Worm (Caenorhabditis elegans): ENCODE results near the gene spig-7.

Gene spig-7

DNA sequence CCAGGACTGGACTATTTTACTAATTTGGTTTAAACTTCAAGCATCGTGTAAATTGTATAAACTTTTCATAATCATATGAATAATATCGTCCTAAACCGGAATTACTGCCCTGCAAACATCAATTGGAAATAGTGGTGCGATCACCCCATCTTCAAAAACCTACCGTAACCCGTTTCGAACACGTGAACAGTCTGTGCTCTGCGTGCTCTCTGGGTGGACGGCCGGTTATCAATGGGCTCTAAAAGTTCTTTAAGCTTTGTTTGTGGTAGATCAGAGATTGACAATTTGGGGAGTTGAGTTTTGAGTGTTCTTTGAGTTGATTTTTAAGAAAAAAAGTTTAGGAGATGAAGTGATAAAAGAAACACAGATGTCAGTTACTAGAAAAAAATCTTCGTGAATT is 38.0 kb upstream of the spig-7 start:
- TF ChIP-seq nhr-77 (tag; optimal IDR thresholded peaks at IDR 0.05) (peak; percentile 89), gei-8 (GFP tag; optimal IDR thresholded peaks at IDR 0.05) (no peak), tra-1 (GFP tag; IDR thresholded peaks at IDR 0.05) (peak; percentile 34; the same call in 1 of the 2 replicates), nhr-102 (tag; optimal IDR thresholded peaks at IDR 0.05) (peak; percentile 65), zag-1 (tag; optimal IDR thresholded peaks at IDR 0.05) (no peak), mes-2 (tag; optimal IDR thresholded peaks at IDR 0.05; ENCODE audit: poor library complexity, severe bottlenecking) (no peak), egl-43 (GFP tag; IDR thresholded peaks at IDR 0.05) (no peak), daf-16 (GFP tag; optimal IDR thresholded peaks at IDR 0.05) (no peak), daf-16 (tag; optimal IDR thresholded peaks at IDR 0.05) (peak; percentile 82), pqm-1 (tag; optimal IDR thresholded peaks at IDR 0.05) (no peak), ces-1 (GFP tag; optimal IDR thresholded peaks at IDR 0.05) (no peak), dve-1 (tag; optimal IDR thresholded peaks at IDR 0.05; ENCODE audit: insufficient read depth) (peak; percentile 95), set-16 (GFP tag; IDR thresholded peaks at IDR 0.05) (no peak), hif-1 (tag; optimal IDR thresholded peaks at IDR 0.05) (peak in 1 of 2 experiments; percentile 15), zfp-3 (GFP tag; conservative IDR thresholded peaks at IDR 0.05) (no peak), spr-3 (GFP tag; optimal IDR thresholded peaks at IDR 0.05) (no peak), mdt-29 (GFP tag; IDR thresholded peaks at IDR 0.05) (peak; percentile 91), mxl-2 (GFP tag; conservative IDR thresholded peaks at IDR 0.05) (peak; percentile 92), nhr-76 (tag; optimal IDR thresholded peaks at IDR 0.05) (no peak), lin-39 (tag; optimal IDR thresholded peaks at IDR 0.05) (no peak), pha-4 (GFP tag; IDR thresholded peaks at IDR 0.05) (peak; percentile 34; the same call in 1 of the 2 replicates), pha-4 (tag; optimal IDR thresholded peaks at IDR 0.05) (no peak), vab-7 (GFP tag; IDR thresholded peaks at IDR 0.05) (no peak), hlh-30 (tag; optimal IDR thresholded peaks at IDR 0.05; ENCODE audit: insufficient read depth) (peak; percentile 35), lsy-2 (tag; optimal IDR thresholded peaks at IDR 0.05) (peak in 1 of 2 experiments; percentile 22), hlh-11 (tag; optimal IDR thresholded peaks at IDR 0.05) (peak; percentile 77), mep-1 (tag; optimal IDR thresholded peaks at IDR 0.05) (no peak), mdl-1 (tag; optimal IDR thresholded peaks at IDR 0.05) (peak in 1 of 2 experiments; percentile 3), unc-39 (tag; optimal IDR thresholded peaks at IDR 0.05) (no peak), dmd-6 (GFP tag; IDR thresholded peaks at IDR 0.05) (peak; percentile 96), nhr-10 (tag; optimal IDR thresholded peaks at IDR 0.05) (peak; percentile 64), dmd-8 (GFP tag; IDR thresholded peaks at IDR 0.05) (no peak), nhr-48 (tag; optimal IDR thresholded peaks at IDR 0.05) (peak; percentile 72), nhr-28 (tag; optimal IDR thresholded peaks at IDR 0.05) (peak; percentile 72)

- TF ChIP-seq jun-1 (tag; optimal IDR thresholded peaks at IDR 0.05) (no peak), T20F7.1 (GFP tag; optimal IDR thresholded peaks at IDR 0.05) (no peak), nhr-11 (tag; optimal IDR thresholded peaks at IDR 0.05) (no peak), mxl-3 (GFP tag; optimal IDR thresholded peaks at IDR 0.05) (no peak), spr-3 (GFP tag; optimal IDR thresholded peaks at IDR 0.05) (no peak), pqm-1 (tag; optimal IDR thresholded peaks at IDR 0.05) (peak; percentile 43), F37D6.2 (tag; optimal IDR thresholded peaks at IDR 0.05) (no peak), zfp-2 (tag; optimal IDR thresholded peaks at IDR 0.05) (no peak), aha-1 (tag) (peak; percentile 66), mxl-2 (GFP tag; conservative IDR thresholded peaks at IDR 0.05) (peak; percentile 78), snpc-1.2 (GFP tag; IDR thresholded peaks at IDR 0.05) (no peak), fkh-10 (GFP tag; optimal IDR thresholded peaks at IDR 0.05) (no peak), nhr-28 (tag; optimal IDR thresholded peaks at IDR 0.05) (peak; percentile 67), nhr-77 (tag; optimal IDR thresholded peaks at IDR 0.05) (peak; percentile 47), lin-1 (GFP tag; IDR thresholded peaks at IDR 0.05) (no peak), hlh-30 (tag; optimal IDR thresholded peaks at IDR 0.05; ENCODE audit: insufficient read depth) (peak; percentile 43), hlh-11 (tag; optimal IDR thresholded peaks at IDR 0.05) (peak; percentile 66), sdz-12 (GFP tag; optimal IDR thresholded peaks at IDR 0.05) (no peak), nhr-48 (tag; optimal IDR thresholded peaks at IDR 0.05) (peak; percentile 18), dve-1 (tag; optimal IDR thresholded peaks at IDR 0.05; ENCODE audit: insufficient read depth) (peak; percentile 44), lin-13 (GFP tag; optimal IDR thresholded peaks at IDR 0.05) (no peak), mdt-29 (GFP tag; IDR thresholded peaks at IDR 0.05) (no peak), lin-15B (tag; optimal IDR thresholded peaks at IDR 0.05) (no peak), gei-8 (GFP tag; optimal IDR thresholded peaks at IDR 0.05) (no peak), rbr-2 (tag; optimal IDR thresholded peaks at IDR 0.05) (no peak), egl-43 (GFP tag; IDR thresholded peaks at IDR 0.05) (no peak), daf-16 (GFP tag; optimal IDR thresholded peaks at IDR 0.05) (no peak), daf-16 (tag; optimal IDR thresholded peaks at IDR 0.05) (peak; percentile 81), unc-39 (tag; optimal IDR thresholded peaks at IDR 0.05) (no peak), dmd-6 (GFP tag; IDR thresholded peaks at IDR 0.05) (peak; percentile 81)
Measured at ce11 chrV:1459374-1459926, 35.1 kb upstream of the spig-7 start.

Data from whole organism, L4 larva.